Fruit fly (Drosophila melanogaster): Measurements from ENCODE around the gene GstO1.

dm6 chr3L:8543866-8544265 lies 19.2 kb upstream of the GstO1 start:
- TF ChIP-seq spab (GFP tag; optimal IDR thresholded peaks at IDR 0.05): no peak
- peak; percentile 28 for TF ChIP-seq topi (GFP tag; optimal IDR thresholded peaks at IDR 0.05)
- no peak for TF ChIP-seq CG11762 (GFP tag; optimal IDR thresholded peaks at IDR 0.05; ENCODE audit: insufficient read depth)
- no peak for TF ChIP-seq fd59A (GFP tag; optimal IDR thresholded peaks at IDR 0.05)
- no peak for TF ChIP-seq CG8319 (GFP tag; optimal IDR thresholded peaks at IDR 0.05)

All from whole organism, prepupa.